Fruit fly (Drosophila melanogaster): ENCODE results near the gene gammaTub23C.

gammaTub23C gene

DNA sequence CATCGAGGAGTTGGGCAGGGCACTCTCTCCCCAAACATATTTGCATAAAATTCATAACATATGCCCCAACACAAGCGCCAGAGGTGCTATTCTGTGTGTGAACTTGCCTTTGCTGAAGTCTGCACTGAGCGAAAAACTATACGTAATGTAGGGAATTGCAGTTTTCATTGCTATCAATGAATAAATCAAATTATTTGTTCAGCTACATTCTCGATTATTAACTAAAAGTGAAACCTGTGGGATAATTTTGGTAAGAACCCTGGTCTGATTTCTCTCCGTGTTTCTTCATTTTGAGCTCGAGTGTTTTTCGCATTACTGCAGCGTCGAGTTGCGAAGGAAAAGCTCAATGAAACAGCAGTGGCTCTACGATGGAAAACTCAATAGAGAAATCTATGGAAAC, 30.1 kb upstream of the gammaTub23C start (continued):
- TF ChIP-seq Sox102F (GFP tag; optimal IDR thresholded peaks at IDR 0.05) (peak; percentile 8), bsh (GFP tag; optimal IDR thresholded peaks at IDR 0.05) (peak in 1 of 2 experiments; percentile 1), CG2875 (GFP tag; optimal IDR thresholded peaks at IDR 0.05) (no peak), fu2 (GFP tag; optimal IDR thresholded peaks at IDR 0.05) (no peak), HHEX (GFP tag; optimal IDR thresholded peaks at IDR 0.05) (no peak), lilli (GFP tag; optimal IDR thresholded peaks at IDR 0.05) (peak; percentile 56), CG5953 (GFP tag; IDR thresholded peaks at IDR 0.05) (no peak), chif (GFP tag; optimal IDR thresholded peaks at IDR 0.05) (no peak), slbo (GFP tag; IDR thresholded peaks at IDR 0.05) (peak; percentile 47; the same call in 1 of the 2 replicates), fd64A (GFP tag; optimal IDR thresholded peaks at IDR 0.05) (no peak), CG13894 (tag; optimal IDR thresholded peaks at IDR 0.05) (no peak), hth (optimal IDR thresholded peaks at IDR 0.05) (no peak), ssp (GFP tag; IDR thresholded peaks at IDR 0.05) (no peak), kay (GFP tag; optimal IDR thresholded peaks at IDR 0.05) (no peak), Dip2 (GFP tag; IDR thresholded peaks at IDR 0.05) (no peak), CG30431 (GFP tag; optimal IDR thresholded peaks at IDR 0.05) (no peak), Rfx (GFP tag; IDR thresholded peaks at IDR 0.05) (0 out of 2 replicates have a peak, but pooled peaks have one; percentile 12), CG12744 (GFP tag; optimal IDR thresholded peaks at IDR 0.05) (no peak), rib (GFP tag; IDR thresholded peaks at IDR 0.05) (no peak), row (GFP tag; IDR thresholded peaks at IDR 0.05) (peak; percentile 20; the same call in 1 of the 3 replicates), Med (GFP tag) (peak; percentile 82), CG3726 (GFP tag; IDR thresholded peaks at IDR 0.05) (no peak), CG6175 (GFP tag; IDR thresholded peaks at IDR 0.05) (no peak), CG18476 (GFP tag; optimal IDR thresholded peaks at IDR 0.05) (no peak), jigr1 (GFP tag; IDR thresholded peaks at IDR 0.05) (no peak), gce (GFP tag; IDR thresholded peaks at IDR 0.05) (no peak), Spps (tag; optimal IDR thresholded peaks at IDR 0.05) (no peak), CG11504 (tag; optimal IDR thresholded peaks at IDR 0.05) (peak; percentile 33), pho (GFP tag; optimal IDR thresholded peaks at IDR 0.05) (no peak), ci (GFP tag; IDR thresholded peaks at IDR 0.05) (no peak), Adf1 (GFP tag; IDR thresholded peaks at IDR 0.05) (no peak), CG8944 (GFP tag; optimal IDR thresholded peaks at IDR 0.05) (no peak), zfh2 (GFP tag; optimal IDR thresholded peaks at IDR 0.05) (no peak), CG2129 (GFP tag; IDR thresholded peaks at IDR 0.05; ENCODE audit: partially characterized antibody) (no peak), CG12942 (GFP tag; optimal IDR thresholded peaks at IDR 0.05) (no peak), Fer1 (GFP tag; optimal IDR thresholded peaks at IDR 0.05) (peak; percentile 31), Hmr (GFP tag; optimal IDR thresholded peaks at IDR 0.05) (peak; percentile 19), lov (optimal IDR thresholded peaks at IDR 0.05) (no peak), lov (GFP tag; IDR thresholded peaks at IDR 0.05) (no peak), fd96Cb (tag; optimal IDR thresholded peaks at IDR 0.05) (no peak), CG14050 (GFP tag; IDR thresholded peaks at IDR 0.05) (no peak), danr (GFP tag; IDR thresholded peaks at IDR 0.05) (no peak), Scr (GFP tag; IDR thresholded peaks at IDR 0.05; ENCODE audit: partially characterized antibody) (no peak), CG11560 (tag; IDR thresholded peaks at IDR 0.05) (no peak), CG5245 (GFP tag; optimal IDR thresholded peaks at IDR 0.05) (no peak), vvl (GFP tag; IDR thresholded peaks at IDR 0.05) (no peak), hb (GFP tag; IDR thresholded peaks at IDR 0.05; ENCODE audit: partially characterized antibody) (no peak), zen (tag; optimal IDR thresholded peaks at IDR 0.05) (no peak), knrl (GFP tag; IDR thresholded peaks at IDR 0.05; ENCODE audit: partially characterized antibody) (no peak), CG13775 (GFP tag; optimal IDR thresholded peaks at IDR 0.05) (no peak)
